Fruit fly (Drosophila melanogaster) whole organism, pupa: ENCODE measurements around the gene Irk1.

ENCODE experiments used
- CG14655 ChIP-seq: fragments of 200-800 bp; sonication (Bioruptor generic); optimal IDR thresholded peaks from 3 replicates; lab custom pipeline; 2017; ENCODE audit warnings: mild to moderate bottlenecking, missing biosample characterization, missing genetic modification reagents, missing genetic modification characterization
- CG32121 ChIP-seq: fragments of 200-800 bp; sonication (Bioruptor generic); IDR thresholded peaks from 2 replicates; pipeline ENCODE4 v1.3.6; 2022; ENCODE audit warnings: missing biosample characterization, missing genetic modification characterization
- EcR ChIP-seq: fragments of 200-800 bp; sonication (Bioruptor generic); optimal IDR thresholded peaks from 3 replicates; lab custom pipeline; 2019; ENCODE audit warnings: missing biosample characterization, missing genetic modification characterization, mild to moderate bottlenecking, moderate library complexity, missing genetic modification reagents

DNA sequence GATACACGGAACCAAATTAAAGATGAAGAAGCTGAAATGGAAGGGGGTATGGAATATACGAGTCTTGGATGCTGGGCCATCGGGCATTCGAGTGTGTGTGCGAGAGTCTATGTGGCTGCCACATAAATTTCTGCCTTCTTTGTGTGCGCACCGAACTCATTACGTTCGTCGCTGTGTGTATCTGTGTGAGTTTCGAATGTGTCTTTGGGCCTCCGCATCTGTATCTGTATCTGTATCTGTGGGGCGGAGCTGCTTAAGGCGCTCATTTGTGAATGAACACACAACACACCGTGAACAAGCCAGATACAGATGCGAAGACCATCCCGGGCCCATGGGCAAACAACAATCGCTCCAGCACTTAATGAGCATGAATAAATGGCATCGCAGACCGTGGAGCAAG, 24.7 kb upstream of the Irk1 start:
- no peak for TF ChIP-seq EcR
- TF ChIP-seq CG14655 = no peak
- TF ChIP-seq CG32121 = no peak
